Worm (Caenorhabditis elegans): ENCODE results near the gene F01D5.7.

F01D5.7 gene

DNA sequence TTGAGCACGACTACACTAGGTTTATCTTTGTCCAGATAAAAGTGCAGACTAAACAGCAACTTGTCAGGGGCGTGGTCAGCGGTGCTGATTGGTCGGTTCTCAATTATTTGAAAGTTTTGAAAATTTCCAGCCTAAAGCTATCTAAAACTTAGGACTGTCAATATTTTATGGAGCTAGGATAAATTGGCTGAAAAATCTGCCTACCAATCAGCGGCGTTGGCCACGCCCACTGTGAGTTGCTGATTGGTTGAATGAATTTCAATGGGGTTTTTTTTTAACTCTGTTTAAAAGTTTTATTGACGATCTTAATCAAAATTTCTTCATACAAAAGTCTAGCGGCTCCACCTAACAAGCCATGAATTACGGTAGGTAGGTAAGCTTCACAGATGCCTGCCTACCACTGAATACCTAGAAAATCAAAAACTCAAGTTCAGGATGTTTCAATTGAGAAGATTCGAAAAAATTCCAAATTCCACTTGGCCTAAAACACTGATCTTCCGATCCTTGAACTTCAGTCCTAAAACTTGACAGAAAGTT lies 37.5 kb downstream of the F01D5.7 start:
- no peak for TF ChIP-seq hsf-1 (GFP tag; IDR thresholded peaks at IDR 0.05)
- TF ChIP-seq ceh-58 (GFP tag; IDR thresholded peaks at IDR 0.05) = no peak

DNA sequence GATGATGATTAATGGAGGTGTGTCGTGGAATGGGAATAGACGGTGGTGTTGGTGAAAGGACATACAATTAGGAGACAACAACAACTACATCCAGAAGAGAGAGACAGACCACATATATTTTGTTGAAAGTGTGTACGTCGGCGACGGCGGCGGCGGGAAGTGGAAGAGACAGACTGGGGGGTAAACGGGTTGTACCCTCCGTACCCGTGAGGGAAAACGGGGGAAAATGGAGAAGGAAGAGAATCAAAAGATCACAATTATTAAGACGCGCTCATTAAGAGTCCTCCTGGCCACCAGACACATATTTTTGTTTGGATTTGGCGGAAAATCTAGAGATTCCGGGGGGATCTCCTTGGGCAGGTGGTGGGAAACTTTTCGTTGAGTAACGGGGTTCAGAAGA lies 38.0 kb downstream of the F01D5.7 start:
- TF ChIP-seq ama-1 (optimal IDR thresholded peaks at IDR 0.05) = no peak
- no peak for TF ChIP-seq ama-1 (GFP tag; optimal IDR thresholded peaks at IDR 0.05)
- TF ChIP-seq zfh-2 (GFP tag; conservative IDR thresholded peaks at IDR 0.05) = 0 out of 2 replicates have a peak, but pooled peaks have one; percentile 40

DNA sequence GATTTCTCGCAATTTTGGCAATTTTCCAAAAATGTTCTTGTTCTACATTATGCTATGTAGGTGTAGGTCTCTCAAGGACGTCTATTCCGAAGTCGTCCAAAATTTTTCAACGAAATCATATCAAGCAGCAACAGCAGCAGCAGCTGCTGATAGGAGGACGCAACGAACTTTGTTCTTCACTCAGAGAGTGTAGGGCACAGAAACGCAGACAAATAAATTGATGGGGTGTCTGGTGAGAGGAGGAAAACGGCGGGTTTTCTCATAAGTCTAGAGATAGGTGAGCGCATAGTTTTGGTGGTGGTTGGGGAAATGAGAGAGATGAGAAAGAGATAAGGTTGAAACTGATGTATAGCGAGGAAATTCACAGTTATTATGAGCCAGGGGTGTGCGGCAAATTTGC lies 40.6 kb downstream of the F01D5.7 start:
- TF ChIP-seq F37B4.10 (GFP tag; IDR thresholded peaks at IDR 0.05) = no peak
- TF ChIP-seq gei-17 (GFP tag; optimal IDR thresholded peaks at IDR 0.05) = no peak
- no peak for TF ChIP-seq C06A6.2 (GFP tag; conservative IDR thresholded peaks at IDR 0.05)
- TF ChIP-seq snpc-4 (GFP tag; optimal IDR thresholded peaks at IDR 0.05) = no peak
- TF ChIP-seq snpc-4 (tag; optimal IDR thresholded peaks at IDR 0.05) = peak in 2 of 4 experiments; percentile 7 to 30
- TF ChIP-seq hmg-20 (GFP tag; IDR thresholded peaks at IDR 0.05) = no peak
- TF ChIP-seq lin-40 (tag; optimal IDR thresholded peaks at IDR 0.05) = peak; percentile 1
- no peak for TF ChIP-seq dpl-1 (GFP tag; optimal IDR thresholded peaks at IDR 0.05)
- TF ChIP-seq somi-1 (GFP tag; optimal IDR thresholded peaks at IDR 0.05) = no peak
- TF ChIP-seq egrh-3 (GFP tag; IDR thresholded peaks at IDR 0.05) = peak; percentile 48; the same call in 1 of the 2 replicates
- TF ChIP-seq F57A8.1 (GFP tag; optimal IDR thresholded peaks at IDR 0.05) = no peak
- TF ChIP-seq ztf-22 (GFP tag; optimal IDR thresholded peaks at IDR 0.05) = no peak
- peak; percentile 87 for TF ChIP-seq nhr-80 (tag; optimal IDR thresholded peaks at IDR 0.05)
- no peak for TF ChIP-seq F55B11.4 (tag; optimal IDR thresholded peaks at IDR 0.05; ENCODE audit: borderline replicate concordance, insufficient read depth)
- TF ChIP-seq dox-1 (GFP tag; IDR thresholded peaks at IDR 0.05) = peak; percentile 62
- TF ChIP-seq hlh-12 (tag; optimal IDR thresholded peaks at IDR 0.05) = no peak
- no peak for TF ChIP-seq hmg-1.2 (GFP tag; IDR thresholded peaks at IDR 0.05)
- TF ChIP-seq atf-7 (tag; optimal IDR thresholded peaks at IDR 0.05) = no peak
- TF ChIP-seq mcd-1 (GFP tag; IDR thresholded peaks at IDR 0.05) = peak; percentile 27; the same call in 1 of the 2 replicates

DNA sequence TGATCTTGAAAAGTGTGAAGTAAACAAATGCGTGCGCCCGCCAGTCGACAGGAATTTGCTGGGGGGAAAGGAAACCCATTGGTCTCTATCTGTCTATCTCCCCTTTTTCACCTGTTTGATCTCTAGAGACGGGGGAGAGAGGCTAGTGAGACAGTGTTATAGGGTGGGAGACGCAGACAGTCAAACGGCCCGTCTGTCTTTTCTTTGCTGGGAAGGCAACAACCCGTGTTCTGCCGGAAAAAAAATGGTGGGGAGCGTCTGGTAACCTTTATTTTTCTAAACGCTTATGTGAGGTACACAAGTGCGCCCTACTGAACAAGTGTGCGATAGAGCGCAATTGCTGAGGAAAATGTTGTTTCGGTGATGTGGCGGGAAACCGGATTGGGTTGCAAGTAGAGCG lies 42.0 kb downstream of the F01D5.7 start:
- TF ChIP-seq B0336.3 (GFP tag; IDR thresholded peaks at IDR 0.05) (peak; percentile 41; the same call in 1 of the 2 replicates), efl-1 (GFP tag; optimal IDR thresholded peaks at IDR 0.05) (peak; percentile 39), aptf-2 (GFP tag; conservative IDR thresholded peaks at IDR 0.05) (0 out of 2 replicates have a peak, but pooled peaks have one; percentile 36), madf-10 (tag; optimal IDR thresholded peaks at IDR 0.05) (peak; percentile 13), pha-4 (tag; optimal IDR thresholded peaks at IDR 0.05) (peak; percentile 81), zfh-2 (GFP tag; conservative IDR thresholded peaks at IDR 0.05) (peak; percentile 92), him-1 (tag; optimal IDR thresholded peaks at IDR 0.05) (no peak), atf-7 (tag; optimal IDR thresholded peaks at IDR 0.05) (peak; percentile 48), dpff-1 (tag; optimal IDR thresholded peaks at IDR 0.05) (no peak), ets-4 (GFP tag; optimal IDR thresholded peaks at IDR 0.05) (peak; percentile 4), lin-26 (GFP tag; IDR thresholded peaks at IDR 0.05) (peak; percentile 66), madf-6 (GFP tag; IDR thresholded peaks at IDR 0.05) (peak; percentile 50), die-1 (tag; optimal IDR thresholded peaks at IDR 0.05) (peak; percentile 37), mcd-1 (GFP tag; IDR thresholded peaks at IDR 0.05) (peak; percentile 90), K12H6.12 (tag; optimal IDR thresholded peaks at IDR 0.05) (peak; percentile 43), ceh-27 (GFP tag; optimal IDR thresholded peaks at IDR 0.05) (peak; percentile 42), F10E7.11 (tag; optimal IDR thresholded peaks at IDR 0.05) (no peak), ceh-100 (GFP tag; IDR thresholded peaks at IDR 0.05) (0 out of 2 replicates have a peak, but pooled peaks have one; percentile 21), ekl-4 (GFP tag; IDR thresholded peaks at IDR 0.05) (no peak), ztf-26 (tag; optimal IDR thresholded peaks at IDR 0.05) (peak; percentile 60), lin-54 (GFP tag; optimal IDR thresholded peaks at IDR 0.05) (peak; percentile 25), ZK185.1 (tag; optimal IDR thresholded peaks at IDR 0.05; ENCODE audit: poor library complexity, severe bottlenecking) (no peak), T07F8.4 (tag; optimal IDR thresholded peaks at IDR 0.05) (no peak), sdz-38 (tag; optimal IDR thresholded peaks at IDR 0.05) (no peak), pbrm-1 (GFP tag; IDR thresholded peaks at IDR 0.05) (0 out of 2 replicates have a peak, but pooled peaks have one; percentile 39)

Data from whole organism, young adult.